Worm (Caenorhabditis elegans) whole organism, early embryonic: ENCODE measurements around the gene D1005.4.

Experiments
- aly-1 ChIP-seq: sonication (generic microtip); optimal IDR thresholded peaks from 2 replicates; lab custom pipeline; 2016; ENCODE audit warnings: missing genetic modification characterization, missing compliant biosample characterization
- ceh-13 ChIP-seq: fragments of 200-800 bp; sonication (Bioruptor generic); optimal IDR thresholded peaks from 2 replicates; lab custom pipeline; 2018; ENCODE audit warnings: mild to moderate bottlenecking, missing genetic modification characterization, missing compliant biosample characterization
- ets-7 ChIP-seq: sonication (generic microtip); optimal IDR thresholded peaks from 2 replicates; lab custom pipeline; 2016; ENCODE audit warnings: missing genotype, missing genetic modification characterization, missing compliant biosample characterization
- flt-1 ChIP-seq: fragments of 200-800 bp; sonication (Bioruptor generic); IDR thresholded peaks from 2 replicates; pipeline ENCODE4 v1.3.6; 2022; ENCODE audit warnings: missing genetic modification characterization, missing compliant biosample characterization
- sea-1 ChIP-seq: fragments of 200-800 bp; sonication (Bioruptor generic); conservative IDR thresholded peaks from 2 replicates; pipeline ENCODE4 v1.3.6; 2022; ENCODE audit warnings: missing genetic modification characterization, missing compliant biosample characterization
- tbx-11 ChIP-seq: fragments of 200-800 bp; sonication (Bioruptor generic); IDR thresholded peaks from 2 replicates; pipeline ENCODE4 v1.3.6; 2022; ENCODE audit warnings: missing genetic modification characterization, missing compliant biosample characterization

ce11 chrX:1458793-1459192 is 26.8 kb downstream of the D1005.4 start, which contains the start of gene D1005.2:
- TF ChIP-seq ets-7 (tag; lab: Kevin White, UChicago) (no peak), flt-1 (GFP tag; lab: Robert Waterston, UW) (no peak), aly-1 (tag; lab: Kevin White, UChicago) (no peak), ceh-13 (GFP tag; lab: Kevin White, UChicago) (no peak), sea-1 (GFP tag; lab: Robert Waterston, UW) (no peak), tbx-11 (no peak)
